Worm (Caenorhabditis elegans) whole organism, young adult: Measurements from ENCODE around the gene abcf-3.

ENCODE experiments used
- Y67H2A.10 ChIP-seq: fragments of 200-800 bp; sonication (Bioruptor generic); conservative IDR thresholded peaks from 2 replicates; pipeline ENCODE4 v1.3.6; 2022; ENCODE audit warnings: missing genetic modification reagents, missing genetic modification characterization, missing compliant biosample characterization
- ama-1 ChIP-seq, 3 experiments: fragments of 150-350 bp in 1 of 3; sonication (generic microtip) in 2 of 3; optimal IDR thresholded peaks; 2 replicates each; lab custom pipeline; 2014 to 2018; ENCODE audit warnings: missing biosample characterization in 2 of 3, missing genetic modification characterization in 2 of 3, missing genetic modification reagents in 2 of 3
- attf-6 ChIP-seq: fragments of 200-800 bp; sonication (Bioruptor generic); IDR thresholded peaks from 2 replicates; pipeline ENCODE4 v1.3.6; 2022; ENCODE audit warnings: missing genetic modification reagents, missing genetic modification characterization, missing compliant biosample characterization
- egl-18 ChIP-seq: fragments of 200-800 bp; sonication (Bioruptor generic); IDR thresholded peaks from 2 replicates; pipeline ENCODE4 v1.3.6; 2022; ENCODE audit warnings: missing genetic modification reagents, missing genetic modification characterization, missing compliant biosample characterization
- hlh-26 ChIP-seq: fragments of 200-800 bp; sonication (Bioruptor generic); conservative IDR thresholded peaks from 2 replicates; pipeline ENCODE4 v1.3.6; 2022; ENCODE audit warnings: missing genetic modification reagents, missing genetic modification characterization, missing compliant biosample characterization
- mxl-1 ChIP-seq: sonication (generic microtip); optimal IDR thresholded peaks from 2 replicates; lab custom pipeline; 2016; ENCODE audit warnings: missing genetic modification characterization, missing compliant biosample characterization
- nfya-1 ChIP-seq: sonication (generic microtip); optimal IDR thresholded peaks from 2 replicates; lab custom pipeline; 2017; ENCODE audit warnings: antibody characterized with exemption, missing compliant biosample characterization, missing genetic modification characterization, borderline replicate concordance; ENCODE audit not compliant: insufficient read depth
- nhr-27 ChIP-seq: fragments of 200-800 bp; sonication (Bioruptor generic); optimal IDR thresholded peaks from 2 replicates; lab custom pipeline; 2018; ENCODE audit warnings: mild to moderate bottlenecking, missing genetic modification characterization, moderate library complexity, missing compliant biosample characterization
- rcor-1 ChIP-seq: fragments of 200-800 bp; sonication (Bioruptor generic); IDR thresholded peaks from 2 replicates; pipeline ENCODE4 v1.3.6; 2022; ENCODE audit warnings: missing genetic modification reagents, missing genetic modification characterization, missing compliant biosample characterization
- sea-2 ChIP-seq: fragments of 200-800 bp; sonication (Bioruptor generic); IDR thresholded peaks from 2 replicates; pipeline ENCODE4 v1.3.6; 2022; ENCODE audit warnings: missing genetic modification characterization, missing compliant biosample characterization
- ztf-22 ChIP-seq: fragments of 200-800 bp; sonication (Bioruptor generic); optimal IDR thresholded peaks from 2 replicates; lab custom pipeline; 2018; ENCODE audit warnings: mild to moderate bottlenecking, missing genetic modification characterization, moderate library complexity, missing compliant biosample characterization
- ztf-6 ChIP-seq: fragments of 200-800 bp; sonication (Bioruptor generic); IDR thresholded peaks from 2 replicates; pipeline ENCODE4 v1.3.6; 2022; ENCODE audit warnings: missing genetic modification reagents, missing genetic modification characterization, missing compliant biosample characterization

ce11 chrIII:6166634-6167033, 6.6 kb upstream of the abcf-3 start:
- TF ChIP-seq nhr-27 (tag; lab: Kevin White, UChicago) (no peak), ama-1 (optimal IDR thresholded peaks at IDR 0.05; lab: Kevin White, UChicago) (no peak), ama-1 (GFP tag; optimal IDR thresholded peaks at IDR 0.05; lab: Kevin White, UChicago) (no peak), nfya-1 (tag; lab: Kevin White, UChicago) (no peak), ztf-6 (GFP tag; lab: Robert Waterston, UW) (no peak), sea-2 (GFP tag; lab: Robert Waterston, UW) (no peak), egl-18 (GFP tag; lab: Robert Waterston, UW) (no peak), mxl-1 (no peak), ztf-22 (GFP tag; lab: Kevin White, UChicago) (no peak), rcor-1 (no peak), attf-6 (GFP tag; lab: Robert Waterston, UW) (no peak), Y67H2A.10 (GFP tag; lab: Robert Waterston, UW) (no peak), hlh-26 (GFP tag; lab: Robert Waterston, UW) (no peak)
